Worm (Caenorhabditis elegans): ENCODE measurements around the gene irld-38.

irld-38 gene

ce11 chrV:2983351-2983750 lies 48.9 kb downstream of the irld-38 start, which contains the start of gene srw-117:
srw-117 (minus strand) TSS chrV:2983451.
- TF ChIP-seq sptf-1 (tag; optimal IDR thresholded peaks at IDR 0.05) = no peak
- no peak for TF ChIP-seq nhr-76 (tag; optimal IDR thresholded peaks at IDR 0.05)
- no peak for TF ChIP-seq nhr-12 (tag; optimal IDR thresholded peaks at IDR 0.05)
- no peak for TF ChIP-seq ztf-11 (tag; optimal IDR thresholded peaks at IDR 0.05)
- TF ChIP-seq bed-3 (GFP tag; optimal IDR thresholded peaks at IDR 0.05) = no peak
- no peak for TF ChIP-seq ham-2 (GFP tag; optimal IDR thresholded peaks at IDR 0.05)
- TF ChIP-seq unc-120 (tag; optimal IDR thresholded peaks at IDR 0.05; ENCODE audit: poor library complexity, severe bottlenecking) = no peak
- TF ChIP-seq nhr-237 (tag; optimal IDR thresholded peaks at IDR 0.05) = no peak
- no peak for TF ChIP-seq pha-4 (tag; optimal IDR thresholded peaks at IDR 0.05)
- TF ChIP-seq tbx-8 (GFP tag; optimal IDR thresholded peaks at IDR 0.05) = no peak
- no peak for TF ChIP-seq mab-5 (tag; optimal IDR thresholded peaks at IDR 0.05)
- no peak for TF ChIP-seq unc-62 (GFP tag; optimal IDR thresholded peaks at IDR 0.05)
- TF ChIP-seq cnd-1 (tag; optimal IDR thresholded peaks at IDR 0.05) = no peak
- no peak for TF ChIP-seq lsy-2 (tag; optimal IDR thresholded peaks at IDR 0.05)
- TF ChIP-seq mls-2 (tag; optimal IDR thresholded peaks at IDR 0.05) = no peak
- no peak for TF ChIP-seq lin-32 (GFP tag; optimal IDR thresholded peaks at IDR 0.05)
- no peak for TF ChIP-seq lin-13 (tag; optimal IDR thresholded peaks at IDR 0.05)
- TF ChIP-seq drap-1 (GFP tag; optimal IDR thresholded peaks at IDR 0.05) = no peak
- TF ChIP-seq ces-1 (GFP tag; optimal IDR thresholded peaks at IDR 0.05) = no peak
- TF ChIP-seq M03D4.4 (tag; optimal IDR thresholded peaks at IDR 0.05) = no peak

ce11 chrV:2979978-2980377 lies 52.3 kb downstream of the irld-38 start, which contains the start of gene srw-118:
srw-118 (minus strand) TSS chrV:2980078.
- TF ChIP-seq M03D4.4 (tag; optimal IDR thresholded peaks at IDR 0.05) (no peak), unc-39 (tag; optimal IDR thresholded peaks at IDR 0.05) (no peak), lin-32 (GFP tag; optimal IDR thresholded peaks at IDR 0.05) (no peak), ces-1 (GFP tag; optimal IDR thresholded peaks at IDR 0.05) (no peak), bed-3 (GFP tag; optimal IDR thresholded peaks at IDR 0.05) (no peak), unc-120 (tag; optimal IDR thresholded peaks at IDR 0.05; ENCODE audit: poor library complexity, severe bottlenecking) (no peak), zip-8 (tag; optimal IDR thresholded peaks at IDR 0.05) (no peak), tbx-8 (GFP tag; optimal IDR thresholded peaks at IDR 0.05) (no peak), hlh-1 (tag; optimal IDR thresholded peaks at IDR 0.05) (no peak), nhr-12 (tag; optimal IDR thresholded peaks at IDR 0.05) (no peak), unc-62 (GFP tag; optimal IDR thresholded peaks at IDR 0.05) (no peak)

Measured in whole organism, mixed stage, embryonic.